Worm (Caenorhabditis elegans): ENCODE data around the gene ttbk-8.2.

ce11 chrIV:5649073-5649583 is 17.4 kb downstream of the ttbk-8.2 start, which contains the start of gene csn-5:
- TF ChIP-seq lir-1 (GFP tag; conservative IDR thresholded peaks at IDR 0.05) (no peak), ztf-25 (GFP tag; IDR thresholded peaks at IDR 0.05) (no peak), akir-1 (GFP tag; optimal IDR thresholded peaks at IDR 0.05) (no peak), ztf-26 (tag; optimal IDR thresholded peaks at IDR 0.05) (no peak), ztf-6 (GFP tag; IDR thresholded peaks at IDR 0.05) (no peak), egrh-3 (GFP tag; IDR thresholded peaks at IDR 0.05) (no peak), rpc-1 (optimal IDR thresholded peaks at IDR 0.05) (no peak), rpc-1 (tag; optimal IDR thresholded peaks at IDR 0.05) (no peak), pha-4 (tag; optimal IDR thresholded peaks at IDR 0.05) (no peak), ceh-79 (tag; optimal IDR thresholded peaks at IDR 0.05) (no peak), efl-1 (GFP tag; optimal IDR thresholded peaks at IDR 0.05) (no peak)
